Worm (Caenorhabditis elegans) whole organism, L3 larva: ENCODE data around the gene C45B11.2.

Experiments
- ZK546.5 ChIP-seq: sonication (generic microtip); optimal IDR thresholded peaks from 2 replicates; lab custom pipeline; 2017; ENCODE audit warnings: missing biosample characterization, missing genetic modification characterization
- ceh-9 ChIP-seq: sonication (generic microtip); optimal IDR thresholded peaks from 2 replicates; lab custom pipeline; 2018; ENCODE audit warnings: missing biosample characterization, missing genetic modification characterization
- egl-27 ChIP-seq: sonication (generic microtip); optimal IDR thresholded peaks from 4 replicates; lab custom pipeline; 2017; ENCODE audit warnings: missing biosample characterization, missing genetic modification reagents, missing genetic modification characterization
- nhr-11 ChIP-seq: fragments of 150-350 bp; optimal IDR thresholded peaks from 2 replicates; lab custom pipeline; 2014; ENCODE audit warnings: missing biosample characterization, missing genetic modification characterization
- nhr-23 ChIP-seq: fragments of 150-350 bp; optimal IDR thresholded peaks from 2 replicates; lab custom pipeline; 2014; ENCODE audit warnings: missing biosample characterization, missing genetic modification reagents, missing genetic modification characterization
- ztf-11 ChIP-seq: fragments of 150-350 bp; optimal IDR thresholded peaks from 2 replicates; lab custom pipeline; 2014; ENCODE audit warnings: missing biosample characterization, missing genetic modification characterization

- TF ChIP-seq egl-27 (no peak), nhr-23 (tag; lab: Kevin White, UChicago) (no peak), ztf-11 (no peak), ZK546.5 (tag; lab: Kevin White, UChicago) (no peak), ceh-9 (no peak), nhr-11 (tag; lab: Kevin White, UChicago) (no peak)
These were observed 33.9 kb downstream of the C45B11.2 start for ce11 chrV:11076403-11076802.
